Fruit fly (Drosophila melanogaster) whole organism, embryonic: ENCODE results near the gene stas.

Experiments
- CG10979 ChIP-seq: fragments of 200-800 bp; sonication (Bioruptor generic); optimal IDR thresholded peaks from 2 replicates; lab custom pipeline; 2018; ENCODE audit warnings: missing biosample characterization, mild to moderate bottlenecking, missing genetic modification characterization, moderate library complexity
- CG11093 ChIP-seq: fragments of 200-800 bp; sonication (Bioruptor generic); IDR thresholded peaks from 3 replicates; pipeline ENCODE4 v1.3.6; 2022; ENCODE audit warnings: missing biosample characterization, missing genetic modification characterization
- CG11696 ChIP-seq: fragments of 200-800 bp; sonication (Bioruptor generic); IDR thresholded peaks from 2 replicates; pipeline ENCODE4 v1.3.6; 2022; ENCODE audit warnings: missing biosample characterization, missing genetic modification characterization
- CG12942 ChIP-seq: fragments of 200-800 bp; sonication (Bioruptor generic); optimal IDR thresholded peaks from 3 replicates; lab custom pipeline; 2016; ENCODE audit warnings: missing biosample characterization, missing genetic modification characterization
- CG13287 ChIP-seq: fragments of 200-800 bp; sonication (Bioruptor generic); IDR thresholded peaks from 2 replicates; pipeline ENCODE4 v1.3.6; 2022; ENCODE audit warnings: missing biosample characterization, missing genetic modification characterization; ENCODE audit not compliant: partially characterized antibody
- CG15011 ChIP-seq: fragments of 200-800 bp; sonication (Bioruptor generic); optimal IDR thresholded peaks from 3 replicates; lab custom pipeline; 2018; ENCODE audit warnings: missing biosample characterization, mild to moderate bottlenecking, missing genetic modification characterization
- CG16813 ChIP-seq: fragments of 200-800 bp; sonication (Bioruptor generic); IDR thresholded peaks from 3 replicates; pipeline ENCODE4 v1.3.6; 2022; ENCODE audit warnings: missing biosample characterization, missing genetic modification characterization; ENCODE audit not compliant: partially characterized antibody
- CG16815 ChIP-seq: fragments of 200-800 bp; sonication (Bioruptor generic); optimal IDR thresholded peaks from 3 replicates; lab custom pipeline; 2017; ENCODE audit warnings: missing biosample characterization, mild to moderate bottlenecking, missing genetic modification characterization
- CG17829 ChIP-seq: fragments of 200-800 bp; optimal IDR thresholded peaks from 2 replicates; lab custom pipeline; 2019; ENCODE audit warnings: missing biosample characterization, mild to moderate bottlenecking, missing genetic modification characterization, moderate library complexity
- CG18599 ChIP-seq: fragments of 200-800 bp; sonication (Bioruptor generic); optimal IDR thresholded peaks from 3 replicates; lab custom pipeline; 2017; ENCODE audit warnings: missing biosample characterization, missing genetic modification characterization, mild to moderate bottlenecking, moderate library complexity, missing genetic modification reagents
- CG2120 ChIP-seq: fragments of 200-800 bp; sonication (Bioruptor generic); optimal IDR thresholded peaks from 3 replicates; lab custom pipeline; 2016; ENCODE audit warnings: missing biosample characterization, missing genetic modification characterization
- CG2678 ChIP-seq: fragments of 200-800 bp; sonication (Bioruptor generic); optimal IDR thresholded peaks from 3 replicates; lab custom pipeline; 2019; ENCODE audit warnings: missing biosample characterization, mild to moderate bottlenecking, missing genetic modification characterization, moderate library complexity
- CG2712 ChIP-seq: fragments of 200-800 bp; optimal IDR thresholded peaks from 3 replicates; lab custom pipeline; 2019; ENCODE audit warnings: missing biosample characterization, mild to moderate bottlenecking, missing genetic modification characterization, moderate library complexity
- CG32532 ChIP-seq: fragments of 200-800 bp; sonication (Bioruptor generic); IDR thresholded peaks from 2 replicates; pipeline ENCODE4 v1.3.6; 2022; ENCODE audit warnings: missing biosample characterization, missing genetic modification characterization
- CG33213 ChIP-seq: fragments of 200-800 bp; sonication (Bioruptor generic); optimal IDR thresholded peaks from 3 replicates; lab custom pipeline; 2016; ENCODE audit warnings: missing biosample characterization, missing genetic modification characterization
- CG4617 ChIP-seq: fragments of 200-800 bp; sonication (Bioruptor generic); optimal IDR thresholded peaks from 3 replicates; lab custom pipeline; 2016; ENCODE audit warnings: missing biosample characterization, missing genetic modification characterization, borderline replicate concordance
- CG9609 ChIP-seq: fragments of 200-800 bp; sonication (Bioruptor generic); optimal IDR thresholded peaks from 3 replicates; lab custom pipeline; 2016; ENCODE audit warnings: missing biosample characterization, missing genetic modification characterization
- CG9797 ChIP-seq: fragments of 200-800 bp; sonication (Bioruptor generic); optimal IDR thresholded peaks from 3 replicates; lab custom pipeline; 2018; ENCODE audit warnings: missing biosample characterization, mild to moderate bottlenecking, missing genetic modification characterization
- Dip2 ChIP-seq: fragments of 200-800 bp; sonication (Bioruptor generic); IDR thresholded peaks from 2 replicates; pipeline ENCODE4 v1.3.6; 2022; ENCODE audit warnings: missing biosample characterization, missing genetic modification characterization
- Fer2 ChIP-seq: fragments of 200-800 bp; sonication (Bioruptor generic); optimal IDR thresholded peaks from 2 replicates; lab custom pipeline; 2018; ENCODE audit warnings: missing biosample characterization, mild to moderate bottlenecking, missing genetic modification characterization, moderate library complexity
- Gug ChIP-seq: fragments of 200-800 bp; sonication (Bioruptor generic); IDR thresholded peaks from 4 replicates; pipeline ENCODE4 v1.3.6; 2022; ENCODE audit warnings: missing biosample characterization, missing genetic modification characterization
- HLH3B ChIP-seq: fragments of 200-800 bp; sonication (Bioruptor generic); IDR thresholded peaks from 2 replicates; pipeline ENCODE4 v1.3.6; 2022; ENCODE audit warnings: missing biosample characterization, missing genetic modification characterization
- Hmx ChIP-seq: fragments of 200-800 bp; sonication (Bioruptor generic); optimal IDR thresholded peaks from 2 replicates; lab custom pipeline; 2016; ENCODE audit warnings: missing biosample characterization, missing genetic modification characterization
- Nf-YB ChIP-seq: fragments of 200-800 bp; sonication (Bioruptor generic); optimal IDR thresholded peaks from 3 replicates; lab custom pipeline; 2019; ENCODE audit warnings: missing biosample characterization, mild to moderate bottlenecking, missing genetic modification characterization, moderate library complexity
- Nf-YC ChIP-seq: fragments of 200-800 bp; optimal IDR thresholded peaks from 3 replicates; lab custom pipeline; 2019; ENCODE audit warnings: missing biosample characterization, mild to moderate bottlenecking, missing genetic modification characterization, moderate library complexity
- ato ChIP-seq: fragments of 200-800 bp; sonication (Bioruptor generic); IDR thresholded peaks from 2 replicates; pipeline ENCODE4 v1.3.6; 2022; ENCODE audit warnings: missing biosample characterization, missing genetic modification characterization; ENCODE audit not compliant: partially characterized antibody
- bigmax ChIP-seq: fragments of 200-800 bp; sonication (Bioruptor generic); optimal IDR thresholded peaks from 2 replicates; lab custom pipeline; 2018; ENCODE audit warnings: missing biosample characterization, mild to moderate bottlenecking, missing genetic modification characterization
- bsh ChIP-seq, 2 experiments: fragments of 200-800 bp; sonication (Bioruptor generic); optimal IDR thresholded peaks; 2 replicates each; lab custom pipeline; 2017 to 2018; ENCODE audit warnings: mild to moderate bottlenecking in 2 of 2, missing biosample characterization in 2 of 2, missing genetic modification characterization in 2 of 2, moderate library complexity in 1 of 2
- esg ChIP-seq: fragments of 200-800 bp; sonication (Bioruptor generic); conservative IDR thresholded peaks from 2 replicates; pipeline ENCODE4 v1.3.6; 2022; ENCODE audit warnings: missing biosample characterization, missing genetic modification characterization
- exex ChIP-seq: fragments of 200-800 bp; sonication (Bioruptor generic); optimal IDR thresholded peaks from 4 replicates; lab custom pipeline; 2018; ENCODE audit warnings: missing biosample characterization, mild to moderate bottlenecking, missing genetic modification characterization, moderate library complexity
- gce ChIP-seq: fragments of 200-800 bp; sonication (Bioruptor generic); IDR thresholded peaks from 3 replicates; pipeline ENCODE4 v1.3.6; 2022; ENCODE audit warnings: missing biosample characterization, missing genetic modification characterization
- gem ChIP-seq: fragments of 200-800 bp; sonication (Bioruptor generic); optimal IDR thresholded peaks from 2 replicates; lab custom pipeline; 2019; ENCODE audit warnings: missing biosample characterization, mild to moderate bottlenecking, missing genetic modification characterization, moderate library complexity
- grn ChIP-seq: fragments of 200-800 bp; sonication (Bioruptor generic); optimal IDR thresholded peaks from 3 replicates; lab custom pipeline; 2017; ENCODE audit warnings: missing biosample characterization, missing genetic modification characterization
- lilli ChIP-seq: fragments of 200-800 bp; sonication (Bioruptor generic); optimal IDR thresholded peaks from 3 replicates; lab custom pipeline; 2016; ENCODE audit warnings: missing biosample characterization, missing genetic modification characterization
- phol ChIP-seq: fragments of 200-800 bp; sonication (Bioruptor generic); optimal IDR thresholded peaks from 3 replicates; lab custom pipeline; 2018; ENCODE audit warnings: missing biosample characterization, mild to moderate bottlenecking, missing genetic modification characterization, moderate library complexity
- row ChIP-seq: fragments of 200-800 bp; sonication (Bioruptor generic); IDR thresholded peaks from 3 replicates; pipeline ENCODE4 v1.3.6; 2022; ENCODE audit warnings: missing biosample characterization, missing genetic modification characterization
- vnd ChIP-seq: fragments of 200-800 bp; sonication (Bioruptor generic); IDR thresholded peaks from 3 replicates; pipeline ENCODE4 v1.3.6; 2022; ENCODE audit warnings: missing biosample characterization, missing genetic modification characterization; ENCODE audit not compliant: partially characterized antibody
- vvl ChIP-seq: fragments of 200-800 bp; sonication (Bioruptor generic); IDR thresholded peaks from 2 replicates; pipeline ENCODE4 v1.3.6; 2022; ENCODE audit warnings: missing biosample characterization, missing genetic modification characterization
- wdn ChIP-seq: fragments of 200-800 bp; sonication (Bioruptor generic); IDR thresholded peaks from 2 replicates; pipeline ENCODE4 v1.3.6; 2022; ENCODE audit warnings: missing biosample characterization, missing genetic modification characterization

Gene stas

DNA sequence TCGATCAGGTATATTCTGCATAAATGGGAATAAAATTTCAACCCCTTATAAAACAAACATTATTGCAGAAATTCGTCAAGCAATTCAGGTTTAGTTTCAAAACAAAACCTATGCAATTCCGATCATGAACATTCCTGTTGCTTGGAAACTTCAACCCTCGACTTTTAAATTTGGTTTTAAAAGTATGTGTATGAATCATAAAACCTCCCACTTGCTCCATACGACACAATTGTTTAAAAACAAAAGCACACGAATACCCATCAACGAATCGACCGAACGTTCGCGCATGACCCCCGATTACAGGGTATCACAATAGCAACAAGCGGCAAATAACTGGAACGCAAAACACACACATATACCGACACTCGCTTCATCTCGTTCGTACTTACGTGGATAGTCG lies 49.6 kb downstream of the stas start (continued):
- TF ChIP-seq CG2678 (peak; percentile 34), CG13287 (GFP tag; lab: Robert Waterston, UW) (no peak), CG12942 (GFP tag; lab: Kevin White, UChicago) (no peak), Hmx (GFP tag; lab: Kevin White, UChicago) (no peak), bsh (GFP tag; optimal IDR thresholded peaks at IDR 0.05; lab: Kevin White, UChicago) (peak; percentile 27), lilli (GFP tag; lab: Kevin White, UChicago) (peak; percentile 41), CG16813 (GFP tag; lab: Robert Waterston, UW) (no peak), CG10979 (peak; percentile 16), Dip2 (no peak), esg (GFP tag; lab: Robert Waterston, UW) (no peak), CG9609 (GFP tag; lab: Kevin White, UChicago) (peak; percentile 33), HLH3B (GFP tag; lab: Robert Waterston, UW) (no peak), Fer2 (tag; lab: Kevin White, UChicago) (no peak), CG18599 (GFP tag; lab: Kevin White, UChicago) (no peak), CG2120 (peak; percentile 39), CG17829 (peak; percentile 26), CG15011 (GFP tag; lab: Kevin White, UChicago) (no peak), CG32532 (GFP tag; lab: Robert Waterston, UW) (no peak)

DNA sequence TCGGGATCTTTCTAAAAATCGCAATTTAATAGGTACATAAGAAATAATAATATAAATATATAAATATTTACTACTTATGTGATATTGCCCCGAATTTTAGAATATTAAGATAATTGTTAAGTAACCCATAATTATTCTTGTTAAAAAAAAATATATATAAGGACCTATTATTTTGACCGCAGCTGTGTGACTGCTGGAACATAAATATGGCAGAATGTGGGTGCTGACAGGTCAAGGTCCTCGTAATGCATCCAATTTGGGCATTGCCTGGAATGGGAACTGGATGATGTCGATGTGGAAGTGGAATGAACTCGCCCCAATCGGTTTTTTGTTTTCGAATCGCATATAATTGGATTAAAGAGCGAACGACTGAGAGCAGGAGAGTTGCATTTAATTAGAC lies 50.3 kb downstream of the stas start:
- TF ChIP-seq CG9797 (GFP tag; lab: Kevin White, UChicago) (no peak), gem (peak; percentile 6), bigmax (GFP tag; lab: Kevin White, UChicago) (no peak), CG33213 (GFP tag; lab: Kevin White, UChicago) (no peak), Gug (GFP tag; lab: Robert Waterston, UW) (no peak), CG2712 (tag; lab: Kevin White, UChicago) (peak; percentile 8), CG4617 (GFP tag; lab: Kevin White, UChicago) (no peak), ato (GFP tag; lab: Robert Waterston, UW) (no peak), gce (no peak), CG11696 (GFP tag; lab: Robert Waterston, UW) (peak; percentile 57)

- TF ChIP-seq vnd (GFP tag; lab: Robert Waterston, UW) = no peak
- TF ChIP-seq Nf-YC (tag; lab: Kevin White, UChicago) = peak; percentile 49
- no peak for TF ChIP-seq CG11093 (GFP tag; lab: Robert Waterston, UW)
- TF ChIP-seq phol (tag; lab: Kevin White, UChicago) = no peak
- peak; percentile 28 for TF ChIP-seq grn (GFP tag; lab: Kevin White, UChicago)
- TF ChIP-seq CG16815 (GFP tag; lab: Kevin White, UChicago) = no peak
- TF ChIP-seq vvl (GFP tag; lab: Robert Waterston, UW) = no peak
- no peak for TF ChIP-seq wdn (GFP tag; lab: Robert Waterston, UW)
- peak; percentile 80 for TF ChIP-seq exex (tag; lab: Kevin White, UChicago)
- peak; percentile 60 for TF ChIP-seq Nf-YB
- TF ChIP-seq row (GFP tag; lab: Robert Waterston, UW) = peak; percentile 21; the same call in 1 of the 3 replicates
Observed at dm6 chrX:17576606-17577005, 51.1 kb downstream of the stas start.
